Fruit fly (Drosophila melanogaster) whole organism, embryonic: ENCODE results near the gene Sr-CIII.

Source experiments
- CG10274 ChIP-seq: fragments of 200-800 bp; sonication (Bioruptor generic); optimal IDR thresholded peaks from 3 replicates; lab custom pipeline; 2017; ENCODE audit warnings: missing biosample characterization, mild to moderate bottlenecking, missing genetic modification characterization
- CG10565 ChIP-seq: fragments of 200-800 bp; sonication (Bioruptor generic); optimal IDR thresholded peaks from 3 replicates; lab custom pipeline; 2016; ENCODE audit warnings: missing biosample characterization, mild to moderate bottlenecking, missing genetic modification characterization
- CG10654 ChIP-seq: fragments of 200-800 bp; sonication (Bioruptor generic); optimal IDR thresholded peaks from 2 replicates; lab custom pipeline; 2016; ENCODE audit warnings: missing biosample characterization, missing genetic modification characterization
- CG10979 ChIP-seq: fragments of 200-800 bp; sonication (Bioruptor generic); optimal IDR thresholded peaks from 2 replicates; lab custom pipeline; 2018; ENCODE audit warnings: missing biosample characterization, mild to moderate bottlenecking, missing genetic modification characterization, moderate library complexity
- CG11085 ChIP-seq: fragments of 200-800 bp; sonication (Bioruptor generic); IDR thresholded peaks from 2 replicates; pipeline ENCODE4 v1.3.6; 2022; ENCODE audit warnings: missing biosample characterization, missing genetic modification characterization
- CG11093 ChIP-seq: fragments of 200-800 bp; sonication (Bioruptor generic); IDR thresholded peaks from 3 replicates; pipeline ENCODE4 v1.3.6; 2022; ENCODE audit warnings: missing biosample characterization, missing genetic modification characterization
- CG11456 ChIP-seq: fragments of 200-800 bp; sonication (Bioruptor generic); IDR thresholded peaks from 3 replicates; pipeline ENCODE4 v1.3.6; 2022; ENCODE audit warnings: missing biosample characterization, missing genetic modification characterization
- CG12104 ChIP-seq: fragments of 200-800 bp; sonication (Bioruptor generic); optimal IDR thresholded peaks from 3 replicates; lab custom pipeline; 2016; ENCODE audit warnings: missing biosample characterization, missing genetic modification characterization
- CG1233 ChIP-seq: fragments of 200-800 bp; sonication (Bioruptor generic); optimal IDR thresholded peaks from 4 replicates; lab custom pipeline; 2018; ENCODE audit warnings: missing biosample characterization, mild to moderate bottlenecking, missing genetic modification characterization
- CG13296 ChIP-seq: fragments of 200-800 bp; sonication (Bioruptor generic); optimal IDR thresholded peaks from 3 replicates; lab custom pipeline; 2018; ENCODE audit warnings: missing biosample characterization, mild to moderate bottlenecking, missing genetic modification characterization
- CG14860 ChIP-seq: fragments of 200-800 bp; sonication (Bioruptor generic); IDR thresholded peaks from 3 replicates; pipeline ENCODE4 v1.3.6; 2022; ENCODE audit warnings: missing biosample characterization, missing genetic modification characterization; ENCODE audit not compliant: partially characterized antibody
- CG14965 ChIP-seq: fragments of 200-800 bp; sonication (Bioruptor generic); optimal IDR thresholded peaks from 2 replicates; lab custom pipeline; 2016; ENCODE audit warnings: missing biosample characterization, missing genetic modification characterization, borderline replicate concordance
- CG1647 ChIP-seq: fragments of 200-800 bp; sonication (Bioruptor generic); optimal IDR thresholded peaks from 3 replicates; lab custom pipeline; 2016; ENCODE audit warnings: missing biosample characterization, missing genetic modification characterization
- CG17186 ChIP-seq: fragments of 200-800 bp; sonication (Bioruptor generic); optimal IDR thresholded peaks from 3 replicates; lab custom pipeline; 2017; ENCODE audit warnings: missing biosample characterization, missing genetic modification reagents, missing genetic modification characterization
- CG17612 ChIP-seq: fragments of 200-800 bp; sonication (Bioruptor generic); IDR thresholded peaks from 2 replicates; pipeline ENCODE4 v1.3.6; 2022; ENCODE audit warnings: missing biosample characterization, missing genetic modification characterization
- CG1832 ChIP-seq: fragments of 200-800 bp; sonication (Bioruptor generic); optimal IDR thresholded peaks from 2 replicates; lab custom pipeline; 2017; ENCODE audit warnings: missing biosample characterization, mild to moderate bottlenecking, missing genetic modification characterization, inconsistent platforms
- CG31388 ChIP-seq: fragments of 200-800 bp; sonication (Bioruptor generic); optimal IDR thresholded peaks from 2 replicates; lab custom pipeline; 2016; ENCODE audit warnings: missing biosample characterization, missing genetic modification characterization
- CG32532 ChIP-seq: fragments of 200-800 bp; sonication (Bioruptor generic); IDR thresholded peaks from 2 replicates; pipeline ENCODE4 v1.3.6; 2022; ENCODE audit warnings: missing biosample characterization, missing genetic modification characterization
- CG33213 ChIP-seq: fragments of 200-800 bp; sonication (Bioruptor generic); optimal IDR thresholded peaks from 3 replicates; lab custom pipeline; 2016; ENCODE audit warnings: missing biosample characterization, missing genetic modification characterization
- CG5953 ChIP-seq: fragments of 200-800 bp; sonication (Bioruptor generic); IDR thresholded peaks from 2 replicates; pipeline ENCODE4 v1.3.6; 2022; ENCODE audit warnings: missing biosample characterization, missing genetic modification characterization
- CG8089 ChIP-seq: fragments of 200-800 bp; sonication (Bioruptor generic); optimal IDR thresholded peaks from 3 replicates; lab custom pipeline; 2016; ENCODE audit warnings: missing biosample characterization, missing genetic modification characterization
- CG9437 ChIP-seq: fragments of 200-800 bp; sonication (Bioruptor generic); optimal IDR thresholded peaks from 2 replicates; lab custom pipeline; 2018; ENCODE audit warnings: missing biosample characterization, mild to moderate bottlenecking, missing genetic modification characterization
- CG9817 ChIP-seq: fragments of 200-800 bp; sonication (Bioruptor generic); optimal IDR thresholded peaks from 2 replicates; lab custom pipeline; 2018; ENCODE audit warnings: missing biosample characterization, mild to moderate bottlenecking, missing genetic modification characterization, moderate library complexity
- Dbx ChIP-seq: fragments of 200-800 bp; sonication (Bioruptor generic); IDR thresholded peaks from 3 replicates; pipeline ENCODE4 v1.3.6; 2022; ENCODE audit warnings: missing biosample characterization, missing genetic modification characterization
- E2f1 ChIP-seq: fragments of 200-800 bp; sonication (Bioruptor generic); IDR thresholded peaks from 2 replicates; pipeline ENCODE4 v1.3.6; 2022; ENCODE audit warnings: missing biosample characterization, missing genetic modification characterization
- Eip74EF ChIP-seq, 2 experiments: fragments of 200-800 bp in 1 of 2; fragments of >200 bp in 1 of 2; sonication (Bioruptor generic) in 1 of 2; optimal IDR thresholded peaks; 2 replicates each; lab custom pipeline; 2017 to 2019; ENCODE audit warnings: missing biosample characterization in 2 of 2, missing genetic modification characterization in 2 of 2, mild to moderate bottlenecking in 1 of 2, moderate library complexity in 1 of 2
- Fer2 ChIP-seq: fragments of 200-800 bp; sonication (Bioruptor generic); optimal IDR thresholded peaks from 2 replicates; lab custom pipeline; 2018; ENCODE audit warnings: missing biosample characterization, mild to moderate bottlenecking, missing genetic modification characterization, moderate library complexity
- Mad ChIP-seq: fragments of 200-800 bp; sonication (Bioruptor generic); optimal IDR thresholded peaks from 2 replicates; lab custom pipeline; 2016; ENCODE audit warnings: missing biosample characterization, missing genetic modification characterization
- NC2β ChIP-seq: fragments of 200-800 bp; sonication (Bioruptor generic); optimal IDR thresholded peaks from 2 replicates; lab custom pipeline; 2016; ENCODE audit warnings: missing biosample characterization, missing genetic modification characterization
- Nf-YA ChIP-seq: fragments of 200-800 bp; sonication (Bioruptor generic); IDR thresholded peaks from 2 replicates; pipeline ENCODE4 v1.3.6; 2022; ENCODE audit warnings: missing biosample characterization, missing genetic modification characterization
- NfI ChIP-seq: fragments of 200-800 bp; sonication (Bioruptor generic); optimal IDR thresholded peaks from 3 replicates; lab custom pipeline; 2018; ENCODE audit warnings: missing biosample characterization, mild to moderate bottlenecking, missing genetic modification characterization, moderate library complexity
- Pdp1 ChIP-seq, 2 experiments: fragments of 200-800 bp; sonication (Bioruptor generic); optimal IDR thresholded peaks; 3 replicates each; lab custom pipeline; 2016; ENCODE audit warnings: missing biosample characterization in 2 of 2, missing genetic modification characterization in 2 of 2, mild to moderate bottlenecking in 1 of 2, moderate library complexity in 1 of 2
- Xrp1 ChIP-seq: fragments of 200-800 bp; sonication (Bioruptor generic); IDR thresholded peaks from 2 replicates; pipeline ENCODE4 v1.3.6; 2022; ENCODE audit warnings: missing biosample characterization, missing genetic modification characterization
- dmrt11E ChIP-seq: fragments of 200-800 bp; sonication (Bioruptor generic); optimal IDR thresholded peaks from 3 replicates; lab custom pipeline; 2018; ENCODE audit warnings: missing biosample characterization, mild to moderate bottlenecking, missing genetic modification characterization, moderate library complexity
- dpn ChIP-seq, 2 experiments: fragments of 200-800 bp; sonication (Bioruptor generic); optimal IDR thresholded peaks; 3 replicates each; lab custom pipeline; 2016; ENCODE audit warnings: missing biosample characterization in 2 of 2, missing genetic modification characterization in 2 of 2
- emc ChIP-seq: fragments of 200-800 bp; sonication (Bioruptor generic); optimal IDR thresholded peaks from 2 replicates; lab custom pipeline; 2016; ENCODE audit warnings: missing biosample characterization, missing genetic modification characterization
- esg ChIP-seq: fragments of 200-800 bp; sonication (Bioruptor generic); conservative IDR thresholded peaks from 2 replicates; pipeline ENCODE4 v1.3.6; 2022; ENCODE audit warnings: missing biosample characterization, missing genetic modification characterization
- fd102C ChIP-seq: fragments of 200-800 bp; sonication (Bioruptor generic); optimal IDR thresholded peaks from 2 replicates; lab custom pipeline; 2018; ENCODE audit warnings: missing biosample characterization, mild to moderate bottlenecking, missing genetic modification characterization, moderate library complexity
- fru ChIP-seq: fragments of >200 bp; optimal IDR thresholded peaks from 2 replicates; lab custom pipeline; 2017
- ftz-f1 ChIP-seq: fragments of 200-800 bp; sonication (Bioruptor generic); optimal IDR thresholded peaks from 2 replicates; lab custom pipeline; 2016; ENCODE audit warnings: missing biosample characterization, missing genetic modification characterization
- kah ChIP-seq: fragments of 200-800 bp; sonication (Bioruptor generic); optimal IDR thresholded peaks from 2 replicates; lab custom pipeline; 2018; ENCODE audit warnings: missing biosample characterization, mild to moderate bottlenecking, missing genetic modification characterization
- klu ChIP-seq: fragments of 200-800 bp; sonication (Bioruptor generic); IDR thresholded peaks from 2 replicates; pipeline ENCODE4 v1.3.6; 2022; ENCODE audit warnings: missing biosample characterization, missing genetic modification characterization
- nerfin-1 ChIP-seq: fragments of 200-800 bp; sonication (Bioruptor generic); optimal IDR thresholded peaks from 3 replicates; lab custom pipeline; 2019; ENCODE audit warnings: missing biosample characterization, mild to moderate bottlenecking, missing genetic modification characterization, moderate library complexity
- repo ChIP-seq: fragments of 200-800 bp; sonication (Bioruptor generic); optimal IDR thresholded peaks from 2 replicates; lab custom pipeline; 2016; ENCODE audit warnings: missing biosample characterization, missing genetic modification characterization
- sd ChIP-seq: fragments of 200-800 bp; sonication (Bioruptor generic); optimal IDR thresholded peaks from 3 replicates; lab custom pipeline; 2018; ENCODE audit warnings: missing biosample characterization, mild to moderate bottlenecking, missing genetic modification characterization, moderate library complexity
- sens ChIP-seq: fragments of 200-800 bp; sonication (Bioruptor generic); peaks from one replicate; lab custom pipeline; 2016; ENCODE audit warnings: missing biosample characterization, missing genetic modification characterization
- seq ChIP-seq: fragments of 200-800 bp; sonication (Bioruptor generic); IDR thresholded peaks from 2 replicates; pipeline ENCODE4 v1.3.6; 2022; ENCODE audit warnings: missing biosample characterization, missing genetic modification characterization
- tio ChIP-seq: fragments of 200-800 bp; sonication (Bioruptor generic); optimal IDR thresholded peaks from 2 replicates; lab custom pipeline; 2017; ENCODE audit warnings: missing biosample characterization, missing genetic modification characterization, inconsistent platforms
- tx ChIP-seq: fragments of 200-800 bp; sonication (Bioruptor generic); optimal IDR thresholded peaks from 2 replicates; lab custom pipeline; 2016; ENCODE audit warnings: missing biosample characterization, missing genetic modification characterization
- wdn ChIP-seq: fragments of 200-800 bp; sonication (Bioruptor generic); IDR thresholded peaks from 2 replicates; pipeline ENCODE4 v1.3.6; 2022; ENCODE audit warnings: missing biosample characterization, missing genetic modification characterization

Gene Sr-CIII

DNA sequence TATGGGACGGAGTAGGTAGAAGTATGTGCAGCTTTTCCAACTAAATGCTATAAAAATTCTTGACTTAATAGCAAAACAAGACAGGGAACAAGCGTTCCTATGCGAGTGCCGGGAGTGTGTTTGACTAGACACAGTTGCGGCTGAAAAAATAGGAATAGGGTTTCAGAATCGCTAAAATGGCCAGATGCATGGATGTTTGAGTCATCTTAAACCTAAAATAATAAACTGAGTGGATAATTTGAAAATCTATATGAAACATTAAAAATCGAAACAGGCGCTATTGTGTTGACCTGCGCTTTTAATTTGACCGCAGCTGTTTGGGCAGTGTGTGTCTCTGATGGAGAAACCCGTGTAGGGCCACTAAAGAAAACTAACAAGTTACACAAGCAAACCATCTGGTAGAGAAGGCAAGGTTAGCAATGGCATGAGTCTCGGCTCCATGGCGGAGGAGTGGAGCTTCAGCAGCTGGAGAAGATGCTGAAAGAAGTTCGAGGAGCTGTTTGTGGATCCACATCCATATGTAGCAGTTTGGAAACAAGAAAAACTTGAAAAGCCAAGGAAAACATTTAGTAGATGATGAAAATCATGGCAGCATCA lies 26.3 kb upstream of the Sr-CIII start (continued):
- peak; percentile 76 for TF ChIP-seq NfI (GFP tag; lab: Kevin White, UChicago)
- peak; percentile 70 for TF ChIP-seq CG10654 (GFP tag; lab: Kevin White, UChicago)
- peak; percentile 65 for TF ChIP-seq tio (GFP tag; lab: Kevin White, UChicago)
- TF ChIP-seq CG14860 (GFP tag; lab: Robert Waterston, UW), result no peak
- peak; percentile 63 for TF ChIP-seq repo (GFP tag; lab: Kevin White, UChicago)
- TF ChIP-seq kah (GFP tag; lab: Kevin White, UChicago), result peak; percentile 17
- TF ChIP-seq CG5953 (GFP tag; lab: Robert Waterston, UW), result peak; percentile 83
- TF ChIP-seq Mad, result peak; percentile 63
- TF ChIP-seq klu (GFP tag; lab: Robert Waterston, UW), result 0 out of 2 replicates have a peak, but pooled peaks have one; percentile 53
- TF ChIP-seq CG14965 (GFP tag; lab: Kevin White, UChicago), result peak; percentile 48
- no peak for TF ChIP-seq fd102C
- peak; percentile 85 for TF ChIP-seq CG32532 (GFP tag; lab: Robert Waterston, UW)
- peak; percentile 69 for TF ChIP-seq CG1647
- TF ChIP-seq seq (GFP tag; lab: Robert Waterston, UW), result peak; percentile 61; the same call in 1 of the 2 replicates
- TF ChIP-seq sd (tag; lab: Kevin White, UChicago), result peak; percentile 65
- peak; percentile 64 for TF ChIP-seq CG8089 (GFP tag; lab: Kevin White, UChicago)
- no peak for TF ChIP-seq CG1832 (GFP tag; lab: Kevin White, UChicago)
- TF ChIP-seq Dbx (GFP tag; lab: Robert Waterston, UW), result peak; percentile 77
- TF ChIP-seq CG10565 (GFP tag; lab: Kevin White, UChicago), result no peak
- TF ChIP-seq CG11093 (GFP tag; lab: Robert Waterston, UW), result peak; percentile 70
- peak in 1 of 2 experiments; percentile 26 for TF ChIP-seq Eip74EF (GFP tag; optimal IDR thresholded peaks at IDR 0.05; lab: Kevin White, UChicago)
- TF ChIP-seq CG33213 (GFP tag; lab: Kevin White, UChicago), result peak; percentile 51
- peak; percentile 54 for TF ChIP-seq dmrt11E (tag; lab: Kevin White, UChicago)
- TF ChIP-seq CG11456 (GFP tag; lab: Robert Waterston, UW), result peak; percentile 81
- peak; percentile 97 for TF ChIP-seq sens (GFP tag; lab: Kevin White, UChicago)
- TF ChIP-seq ftz-f1 (GFP tag; lab: Kevin White, UChicago), result no peak
- peak; percentile 46 for TF ChIP-seq CG12104 (GFP tag; lab: Kevin White, UChicago)
- TF ChIP-seq CG17612 (GFP tag; lab: Robert Waterston, UW), result peak; percentile 60; the same call in 1 of the 2 replicates
- TF ChIP-seq tx (GFP tag; lab: Kevin White, UChicago), result peak; percentile 59
- peak; percentile 47 for TF ChIP-seq NC2β (GFP tag; lab: Kevin White, UChicago)
- TF ChIP-seq CG10979 (tag; lab: Kevin White, UChicago), result peak; percentile 81
- TF ChIP-seq CG31388 (GFP tag; lab: Kevin White, UChicago), result peak; percentile 27
- TF ChIP-seq Fer2 (tag; lab: Kevin White, UChicago), result no peak
- TF ChIP-seq Nf-YA (GFP tag; lab: Robert Waterston, UW), result no peak
- TF ChIP-seq CG13296 (GFP tag; lab: Kevin White, UChicago), result no peak
- TF ChIP-seq Pdp1 (GFP tag; optimal IDR thresholded peaks at IDR 0.05; lab: Kevin White, UChicago), result peak; percentile 71 to 75
- TF ChIP-seq CG1233 (GFP tag; lab: Kevin White, UChicago), result peak; percentile 60
- peak; percentile 70 for TF ChIP-seq wdn (GFP tag; lab: Robert Waterston, UW)
- peak; percentile 50 for TF ChIP-seq CG9817 (tag; lab: Kevin White, UChicago)
- peak; percentile 79 for TF ChIP-seq E2f1 (GFP tag; lab: Robert Waterston, UW)
- 0 out of 2 replicates have a peak, but pooled peaks have one; percentile 20 for TF ChIP-seq CG11085 (GFP tag; lab: Robert Waterston, UW)
- peak; percentile 58 for TF ChIP-seq CG9437 (GFP tag; lab: Kevin White, UChicago)
- peak; percentile 51 to 71 for TF ChIP-seq dpn (GFP tag; optimal IDR thresholded peaks at IDR 0.05; lab: Kevin White, UChicago)
- peak; percentile 14 for TF ChIP-seq CG10274
- peak; percentile 23 for TF ChIP-seq CG17186 (GFP tag; lab: Kevin White, UChicago)
- no peak for TF ChIP-seq fru (lab: Kevin White, UChicago)
- peak; percentile 13 for TF ChIP-seq nerfin-1
- TF ChIP-seq esg, result peak; percentile 78
- TF ChIP-seq emc (GFP tag; lab: Kevin White, UChicago), result no peak
- peak; percentile 88 for TF ChIP-seq Xrp1
